Worm (Caenorhabditis elegans): ENCODE measurements around the gene C33C12.7.

ce11 chrII:2189357-2189756 lies 14.1 kb upstream of the C33C12.7 start, which contains the start of gene mtq-2:
- TF ChIP-seq ref-1 (GFP tag; conservative IDR thresholded peaks at IDR 0.05) (no peak), T22C8.4 (GFP tag; IDR thresholded peaks at IDR 0.05) (no peak), flt-1 (GFP tag; IDR thresholded peaks at IDR 0.05) (no peak)

Data from whole organism, midembryonic.